Fruit fly (Drosophila melanogaster) whole organism, embryonic: Measurements from ENCODE around the gene CG3603.

ENCODE experiments used
- Adf1 ChIP-seq: fragments of 200-800 bp; sonication (Bioruptor generic); IDR thresholded peaks from 2 replicates; pipeline ENCODE4 v1.3.6; 2022; ENCODE audit warnings: missing biosample characterization, missing genetic modification characterization
- Atf3 ChIP-seq: fragments of 200-800 bp; sonication (Bioruptor generic); optimal IDR thresholded peaks from 3 replicates; lab custom pipeline; 2016; ENCODE audit warnings: missing biosample characterization, missing genetic modification characterization
- B-H1 ChIP-seq: fragments of 200-800 bp; sonication (Bioruptor generic); IDR thresholded peaks from 3 replicates; pipeline ENCODE4 v1.3.6; 2022; ENCODE audit warnings: missing biosample characterization, missing genetic modification characterization
- CG10147 ChIP-seq: fragments of 200-800 bp; sonication (Bioruptor generic); optimal IDR thresholded peaks from 2 replicates; lab custom pipeline; 2019; ENCODE audit warnings: missing biosample characterization, mild to moderate bottlenecking, missing genetic modification characterization, moderate library complexity
- CG10462 ChIP-seq: fragments of 200-800 bp; sonication (Bioruptor generic); optimal IDR thresholded peaks from 2 replicates; lab custom pipeline; 2016; ENCODE audit warnings: missing biosample characterization, missing genetic modification characterization
- CG11456 ChIP-seq: fragments of 200-800 bp; sonication (Bioruptor generic); IDR thresholded peaks from 3 replicates; pipeline ENCODE4 v1.3.6; 2022; ENCODE audit warnings: missing biosample characterization, missing genetic modification characterization
- CG11696 ChIP-seq: fragments of 200-800 bp; sonication (Bioruptor generic); IDR thresholded peaks from 2 replicates; pipeline ENCODE4 v1.3.6; 2022; ENCODE audit warnings: missing biosample characterization, missing genetic modification characterization
- CG12391 ChIP-seq: fragments of 200-800 bp; sonication (Bioruptor generic); optimal IDR thresholded peaks from 3 replicates; lab custom pipeline; 2018; ENCODE audit warnings: missing biosample characterization, mild to moderate bottlenecking, missing genetic modification characterization, moderate library complexity
- CG15514 ChIP-seq: fragments of 200-800 bp; sonication (Bioruptor generic); optimal IDR thresholded peaks from 3 replicates; lab custom pipeline; 2017; ENCODE audit warnings: missing biosample characterization, missing genetic modification characterization, mild to moderate bottlenecking, moderate library complexity, missing genetic modification reagents
- CG16815 ChIP-seq: fragments of 200-800 bp; sonication (Bioruptor generic); optimal IDR thresholded peaks from 3 replicates; lab custom pipeline; 2017; ENCODE audit warnings: missing biosample characterization, mild to moderate bottlenecking, missing genetic modification characterization
- CG17612 ChIP-seq: fragments of 200-800 bp; sonication (Bioruptor generic); IDR thresholded peaks from 2 replicates; pipeline ENCODE4 v1.3.6; 2022; ENCODE audit warnings: missing biosample characterization, missing genetic modification characterization
- CG18764 ChIP-seq: fragments of 200-800 bp; sonication (Bioruptor generic); optimal IDR thresholded peaks from 3 replicates; lab custom pipeline; 2016; ENCODE audit warnings: missing biosample characterization, missing genetic modification characterization
- CG2129 ChIP-seq: fragments of 200-800 bp; sonication (Bioruptor generic); IDR thresholded peaks from 2 replicates; pipeline ENCODE4 v1.3.6; 2022; ENCODE audit warnings: missing biosample characterization, missing genetic modification characterization; ENCODE audit not compliant: partially characterized antibody
- CG3163 ChIP-seq: fragments of 200-800 bp; sonication (Bioruptor generic); optimal IDR thresholded peaks from 3 replicates; lab custom pipeline; 2016; ENCODE audit warnings: missing biosample characterization, missing genetic modification characterization
- CG34376 ChIP-seq: fragments of 200-800 bp; sonication (Bioruptor generic); optimal IDR thresholded peaks from 2 replicates; lab custom pipeline; 2018; ENCODE audit warnings: missing biosample characterization, mild to moderate bottlenecking, missing genetic modification characterization
- CG4328 ChIP-seq: fragments of 200-800 bp; sonication (Bioruptor generic); optimal IDR thresholded peaks from 3 replicates; lab custom pipeline; 2017; ENCODE audit warnings: missing biosample characterization, missing genetic modification reagents, missing genetic modification characterization
- CG4404 ChIP-seq: fragments of 200-800 bp; sonication (Bioruptor generic); IDR thresholded peaks from 2 replicates; pipeline ENCODE4 v1.3.6; 2022; ENCODE audit warnings: missing biosample characterization, missing genetic modification characterization
- CG5953 ChIP-seq: fragments of 200-800 bp; sonication (Bioruptor generic); IDR thresholded peaks from 2 replicates; pipeline ENCODE4 v1.3.6; 2022; ENCODE audit warnings: missing biosample characterization, missing genetic modification characterization
- CG6854 ChIP-seq: fragments of 200-800 bp; sonication (Bioruptor generic); optimal IDR thresholded peaks from 3 replicates; lab custom pipeline; 2017; ENCODE audit warnings: missing biosample characterization, mild to moderate bottlenecking, missing genetic modification characterization
- CG8924 ChIP-seq: fragments of 200-800 bp; optimal IDR thresholded peaks from 3 replicates; lab custom pipeline; 2019; ENCODE audit warnings: missing biosample characterization, mild to moderate bottlenecking, missing genetic modification characterization, moderate library complexity
- CG9797 ChIP-seq: fragments of 200-800 bp; sonication (Bioruptor generic); optimal IDR thresholded peaks from 3 replicates; lab custom pipeline; 2018; ENCODE audit warnings: missing biosample characterization, mild to moderate bottlenecking, missing genetic modification characterization
- D ChIP-seq, 2 experiments: fragments of 200-800 bp in 1 of 2; fragments of >200 bp in 1 of 2; sonication (Bioruptor generic) in 1 of 2; optimal IDR thresholded peaks; 2 replicates in 1 of 2; 3 replicates in 1 of 2; lab custom pipeline; 2017; ENCODE audit warnings: mild to moderate bottlenecking in 1 of 2, missing biosample characterization in 1 of 2, missing genetic modification characterization in 1 of 2, missing genetic modification reagents in 1 of 2
- Dek ChIP-seq: fragments of 200-800 bp; sonication (Bioruptor generic); optimal IDR thresholded peaks from 3 replicates; lab custom pipeline; 2019; ENCODE audit warnings: missing biosample characterization, mild to moderate bottlenecking, missing genetic modification characterization, moderate library complexity
- Dip2 ChIP-seq: fragments of 200-800 bp; sonication (Bioruptor generic); IDR thresholded peaks from 2 replicates; pipeline ENCODE4 v1.3.6; 2022; ENCODE audit warnings: missing biosample characterization, missing genetic modification characterization
- Dref ChIP-seq: fragments of 200-800 bp; sonication (Bioruptor generic); IDR thresholded peaks from 2 replicates; pipeline ENCODE4 v1.3.6; 2022; ENCODE audit warnings: missing biosample characterization, missing genetic modification characterization
- ERR ChIP-seq: fragments of 200-800 bp; sonication (Bioruptor generic); optimal IDR thresholded peaks from 2 replicates; lab custom pipeline; 2016; ENCODE audit warnings: missing biosample characterization, missing genetic modification characterization
- Gsc ChIP-seq: fragments of 200-800 bp; sonication (Bioruptor generic); IDR thresholded peaks from 2 replicates; pipeline ENCODE4 v1.3.6; 2022; ENCODE audit warnings: missing biosample characterization, missing genetic modification characterization
- HLH4C ChIP-seq: fragments of 200-800 bp; sonication (Bioruptor generic); IDR thresholded peaks from 3 replicates; pipeline ENCODE4 v1.3.6; 2022; ENCODE audit warnings: missing biosample characterization, missing genetic modification characterization; ENCODE audit not compliant: partially characterized antibody
- HmgD ChIP-seq: fragments of 200-800 bp; sonication (Bioruptor generic); optimal IDR thresholded peaks from 3 replicates; lab custom pipeline; 2016; ENCODE audit warnings: missing biosample characterization, missing genetic modification characterization
- Hsf ChIP-seq: fragments of 200-800 bp; sonication (Bioruptor generic); optimal IDR thresholded peaks from 3 replicates; lab custom pipeline; 2016; ENCODE audit warnings: missing biosample characterization, missing genetic modification characterization
- Myb ChIP-seq: fragments of 200-800 bp; sonication (Bioruptor generic); optimal IDR thresholded peaks from 2 replicates; lab custom pipeline; 2016; ENCODE audit warnings: missing biosample characterization, missing genetic modification characterization
- NC2α ChIP-seq: fragments of 200-800 bp; sonication (Bioruptor generic); optimal IDR thresholded peaks from 2 replicates; lab custom pipeline; 2016; ENCODE audit warnings: missing biosample characterization, missing genetic modification characterization
- Oaz ChIP-seq: fragments of 200-800 bp; sonication (Bioruptor generic); IDR thresholded peaks from 2 replicates; pipeline ENCODE4 v1.3.6; 2022; ENCODE audit warnings: missing biosample characterization, missing genetic modification characterization
- Ravus ChIP-seq: fragments of 200-800 bp; sonication (Bioruptor generic); IDR thresholded peaks from 2 replicates; pipeline ENCODE4 v1.3.6; 2022; ENCODE audit warnings: missing biosample characterization, missing genetic modification characterization
- Sox102F ChIP-seq: fragments of 200-800 bp; sonication (Bioruptor generic); optimal IDR thresholded peaks from 2 replicates; lab custom pipeline; 2018; ENCODE audit warnings: missing biosample characterization, mild to moderate bottlenecking, missing genetic modification characterization, moderate library complexity
- Usf ChIP-seq: fragments of 200-800 bp; sonication (Bioruptor generic); optimal IDR thresholded peaks from 2 replicates; lab custom pipeline; 2017; ENCODE audit warnings: missing genotype, missing biosample characterization, missing genetic modification characterization
- az2 ChIP-seq: fragments of 200-800 bp; sonication (Bioruptor generic); optimal IDR thresholded peaks from 3 replicates; lab custom pipeline; 2016; ENCODE audit warnings: missing biosample characterization, missing genetic modification characterization
- btn ChIP-seq: fragments of 200-800 bp; sonication (Bioruptor generic); optimal IDR thresholded peaks from 2 replicates; lab custom pipeline; 2016; ENCODE audit warnings: missing biosample characterization, missing genetic modification characterization
- cad ChIP-seq: fragments of >200 bp; optimal IDR thresholded peaks from 2 replicates; lab custom pipeline; 2017; ENCODE audit warnings: missing biosample characterization, missing genetic modification characterization
- chif ChIP-seq, 2 experiments: fragments of 200-800 bp; sonication (Bioruptor generic); optimal IDR thresholded peaks; 3 replicates each; lab custom pipeline; 2016; ENCODE audit warnings: missing biosample characterization in 2 of 2, missing genetic modification characterization in 2 of 2
- dati ChIP-seq: fragments of 200-800 bp; sonication (Bioruptor generic); IDR thresholded peaks from 2 replicates; pipeline ENCODE4 v1.3.6; 2022; ENCODE audit warnings: missing biosample characterization, missing genetic modification characterization
- fru ChIP-seq: fragments of >200 bp; optimal IDR thresholded peaks from 2 replicates; lab custom pipeline; 2017
- ftz-f1 ChIP-seq: fragments of 200-800 bp; sonication (Bioruptor generic); optimal IDR thresholded peaks from 2 replicates; lab custom pipeline; 2016; ENCODE audit warnings: missing biosample characterization, missing genetic modification characterization
- h ChIP-seq: fragments of >200 bp; optimal IDR thresholded peaks from 2 replicates; lab custom pipeline; 2017
- hth ChIP-seq: fragments of >200 bp; optimal IDR thresholded peaks from 2 replicates; lab custom pipeline; 2017; ENCODE audit warnings: inconsistent platforms
- org-1 ChIP-seq: fragments of 200-800 bp; sonication (Bioruptor generic); optimal IDR thresholded peaks from 2 replicates; lab custom pipeline; 2017; ENCODE audit warnings: missing biosample characterization, missing genetic modification characterization
- p53 ChIP-seq: fragments of 200-800 bp; sonication (Bioruptor generic); optimal IDR thresholded peaks from 2 replicates; lab custom pipeline; 2016; ENCODE audit warnings: missing biosample characterization, missing genetic modification characterization
- pfk ChIP-seq: fragments of 200-800 bp; sonication (Bioruptor generic); optimal IDR thresholded peaks from 2 replicates; lab custom pipeline; 2018; ENCODE audit warnings: missing biosample characterization, mild to moderate bottlenecking, missing genetic modification characterization, moderate library complexity
- pum ChIP-seq: fragments of 200-800 bp; sonication (Bioruptor generic); optimal IDR thresholded peaks from 2 replicates; lab custom pipeline; 2016; ENCODE audit warnings: missing biosample characterization, missing genetic modification characterization
- sens ChIP-seq: fragments of 200-800 bp; sonication (Bioruptor generic); peaks from one replicate; lab custom pipeline; 2016; ENCODE audit warnings: missing biosample characterization, missing genetic modification characterization
- tio ChIP-seq: fragments of 200-800 bp; sonication (Bioruptor generic); optimal IDR thresholded peaks from 2 replicates; lab custom pipeline; 2017; ENCODE audit warnings: missing biosample characterization, missing genetic modification characterization, inconsistent platforms
- tx ChIP-seq: fragments of 200-800 bp; sonication (Bioruptor generic); optimal IDR thresholded peaks from 2 replicates; lab custom pipeline; 2016; ENCODE audit warnings: missing biosample characterization, missing genetic modification characterization
- vfl ChIP-seq: fragments of 200-800 bp; sonication (Bioruptor generic); optimal IDR thresholded peaks from 2 replicates; lab custom pipeline; 2016; ENCODE audit warnings: missing biosample characterization, missing genetic modification characterization
- vvl ChIP-seq: fragments of 200-800 bp; sonication (Bioruptor generic); IDR thresholded peaks from 2 replicates; pipeline ENCODE4 v1.3.6; 2022; ENCODE audit warnings: missing biosample characterization, missing genetic modification characterization

The CG3603 gene

DNA sequence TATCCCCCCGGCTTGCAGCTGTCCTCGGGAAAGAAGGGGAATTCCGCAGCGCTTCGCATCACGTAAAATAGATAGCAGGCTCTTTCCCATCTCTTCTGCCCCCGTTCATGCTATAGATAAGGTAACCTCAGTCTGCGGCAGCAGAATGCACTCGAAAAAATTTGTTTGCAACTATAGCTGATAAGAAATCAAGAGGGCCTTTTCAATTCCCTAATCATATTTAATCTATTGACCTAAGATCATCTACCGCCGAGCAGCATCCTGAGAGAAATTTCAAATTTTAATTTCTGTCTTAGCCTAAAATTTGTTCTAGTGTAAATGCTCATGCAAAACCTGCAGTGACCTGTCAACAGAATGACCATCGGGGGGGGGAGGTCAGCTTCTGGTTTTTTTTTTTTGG, 8.8 kb downstream of the CG3603 start (continued):
- TF ChIP-seq CG8924 (tag; lab: Kevin White, UChicago): no peak
- TF ChIP-seq h (lab: Kevin White, UChicago): no peak
- TF ChIP-seq cad: no peak
- no peak for TF ChIP-seq Dek (tag; lab: Kevin White, UChicago)
- TF ChIP-seq Sox102F (GFP tag; lab: Kevin White, UChicago): peak; percentile 15
- no peak for TF ChIP-seq pfk (GFP tag; lab: Kevin White, UChicago)
- no peak for TF ChIP-seq CG10462 (GFP tag; lab: Kevin White, UChicago)
- no peak for TF ChIP-seq CG4328 (GFP tag; lab: Kevin White, UChicago)
- TF ChIP-seq D (optimal IDR thresholded peaks at IDR 0.05; lab: Kevin White, UChicago): no peak
- no peak for TF ChIP-seq D (GFP tag; optimal IDR thresholded peaks at IDR 0.05; lab: Kevin White, UChicago)
- no peak for TF ChIP-seq B-H1 (GFP tag; lab: Robert Waterston, UW)
- no peak for TF ChIP-seq CG2129 (GFP tag; lab: Robert Waterston, UW)
- TF ChIP-seq ERR (GFP tag; lab: Kevin White, UChicago): no peak
- TF ChIP-seq Dip2 (GFP tag; lab: Robert Waterston, UW): no peak
- TF ChIP-seq CG15514 (GFP tag; lab: Kevin White, UChicago): no peak
- no peak for TF ChIP-seq Dref (GFP tag; lab: Robert Waterston, UW)
- TF ChIP-seq CG6854: no peak
- TF ChIP-seq CG17612: no peak
- TF ChIP-seq CG5953 (GFP tag; lab: Robert Waterston, UW): no peak
- TF ChIP-seq CG9797: no peak
- no peak for TF ChIP-seq Hsf (GFP tag; lab: Kevin White, UChicago)
- no peak for TF ChIP-seq fru (lab: Kevin White, UChicago)
- no peak for TF ChIP-seq btn (GFP tag; lab: Kevin White, UChicago)
- TF ChIP-seq HmgD (GFP tag; lab: Kevin White, UChicago): no peak
- TF ChIP-seq CG3163 (GFP tag; lab: Kevin White, UChicago): no peak
- TF ChIP-seq hth (lab: Kevin White, UChicago): no peak
- peak; percentile 30; the same call in 1 of the 2 replicates for TF ChIP-seq vvl
- no peak for TF ChIP-seq tio (GFP tag; lab: Kevin White, UChicago)
- TF ChIP-seq CG16815 (GFP tag; lab: Kevin White, UChicago): no peak
- no peak for TF ChIP-seq Ravus (GFP tag; lab: Robert Waterston, UW)
- no peak for TF ChIP-seq CG11696 (GFP tag; lab: Robert Waterston, UW)
- TF ChIP-seq NC2α (GFP tag; lab: Kevin White, UChicago): no peak
- no peak for TF ChIP-seq CG10147 (GFP tag; lab: Kevin White, UChicago)
- no peak for TF ChIP-seq org-1 (GFP tag; lab: Kevin White, UChicago)
- TF ChIP-seq Adf1 (GFP tag; lab: Robert Waterston, UW): no peak
- TF ChIP-seq CG18764 (GFP tag; lab: Kevin White, UChicago): no peak
- TF ChIP-seq HLH4C: no peak
- TF ChIP-seq Usf (GFP tag; lab: Kevin White, UChicago): no peak
- TF ChIP-seq sens: peak; percentile 85
- TF ChIP-seq Oaz (GFP tag; lab: Robert Waterston, UW): no peak
- no peak for TF ChIP-seq Gsc (GFP tag; lab: Robert Waterston, UW)
- no peak for TF ChIP-seq ftz-f1
- no peak for TF ChIP-seq az2 (GFP tag; lab: Kevin White, UChicago)
- no peak for TF ChIP-seq CG11456 (GFP tag; lab: Robert Waterston, UW)
- no peak for TF ChIP-seq CG12391 (tag; lab: Kevin White, UChicago)
- TF ChIP-seq Myb (GFP tag; lab: Kevin White, UChicago): no peak
- peak in 1 of 2 experiments; percentile 1 for TF ChIP-seq chif (GFP tag; optimal IDR thresholded peaks at IDR 0.05; lab: Kevin White, UChicago)
- no peak for TF ChIP-seq p53 (GFP tag; lab: Kevin White, UChicago)
- 0 out of 2 replicates have a peak, but pooled peaks have one; percentile 25 for TF ChIP-seq CG4404 (GFP tag; lab: Robert Waterston, UW)
- no peak for TF ChIP-seq Atf3 (GFP tag; lab: Kevin White, UChicago)
- no peak for TF ChIP-seq tx
- no peak for TF ChIP-seq CG34376
- TF ChIP-seq pum (GFP tag; lab: Kevin White, UChicago): peak; percentile 1
- TF ChIP-seq vfl (GFP tag; lab: Kevin White, UChicago): no peak
- no peak for TF ChIP-seq dati
